Worm (Caenorhabditis elegans) whole organism, L3 larva: ENCODE results near the gene F26G1.9.

Experiments used
- aly-2 ChIP-seq: fragments of 150-350 bp; optimal IDR thresholded peaks from 2 replicates; lab custom pipeline; 2014; ENCODE audit warnings: missing biosample characterization, missing genetic modification characterization
- ama-1 ChIP-seq: fragments of 150-350 bp; optimal IDR thresholded peaks from 2 replicates; lab custom pipeline; 2018
- mml-1 ChIP-seq: fragments of 150-350 bp; sonication (generic microtip); optimal IDR thresholded peaks from 3 replicates; lab custom pipeline; 2014; ENCODE audit warnings: missing biosample characterization, missing genetic modification characterization
- nfya-1 ChIP-seq: sonication (generic microtip); optimal IDR thresholded peaks from 2 replicates; lab custom pipeline; 2017; ENCODE audit warnings: missing genetic modification characterization, mild to moderate bottlenecking, missing compliant biosample characterization, antibody characterized with exemption, moderate library complexity; ENCODE audit not compliant: insufficient read depth
- nhr-11 ChIP-seq: fragments of 150-350 bp; optimal IDR thresholded peaks from 2 replicates; lab custom pipeline; 2014; ENCODE audit warnings: missing biosample characterization, missing genetic modification characterization
- nhr-12 ChIP-seq: fragments of 150-350 bp; optimal IDR thresholded peaks from 2 replicates; lab custom pipeline; 2014; ENCODE audit warnings: missing biosample characterization, missing genetic modification characterization
- pha-4 ChIP-seq: fragments of 150-350 bp; optimal IDR thresholded peaks from 2 replicates; lab custom pipeline; 2014; ENCODE audit warnings: missing biosample characterization, missing genetic modification reagents, missing genetic modification characterization
- skn-1 ChIP-seq: fragments of 150-350 bp; optimal IDR thresholded peaks from 2 replicates; lab custom pipeline; 2014; ENCODE audit warnings: missing biosample characterization, missing genetic modification characterization
- zag-1 ChIP-seq: fragments of 150-350 bp; optimal IDR thresholded peaks from 2 replicates; lab custom pipeline; 2014; ENCODE audit warnings: missing biosample characterization, missing genetic modification characterization

ce11 chrII:4728687-4729086, 45.1 kb downstream of the F26G1.9 start:
- TF ChIP-seq ama-1 (lab: Kevin White, UChicago) = no peak
- TF ChIP-seq zag-1 (tag; lab: Kevin White, UChicago) = no peak
- no peak for TF ChIP-seq nhr-11
- TF ChIP-seq skn-1 (tag; lab: Kevin White, UChicago) = peak; percentile 23
- TF ChIP-seq pha-4 (tag; lab: Kevin White, UChicago) = peak; percentile 59
- no peak for TF ChIP-seq nhr-12 (tag; lab: Kevin White, UChicago)
- no peak for TF ChIP-seq mml-1 (tag; lab: Kevin White, UChicago)
- TF ChIP-seq nfya-1 = peak; percentile 42
- no peak for TF ChIP-seq aly-2
